Worm (Caenorhabditis elegans): ENCODE measurements around the gene F09D12.2.

DNA sequence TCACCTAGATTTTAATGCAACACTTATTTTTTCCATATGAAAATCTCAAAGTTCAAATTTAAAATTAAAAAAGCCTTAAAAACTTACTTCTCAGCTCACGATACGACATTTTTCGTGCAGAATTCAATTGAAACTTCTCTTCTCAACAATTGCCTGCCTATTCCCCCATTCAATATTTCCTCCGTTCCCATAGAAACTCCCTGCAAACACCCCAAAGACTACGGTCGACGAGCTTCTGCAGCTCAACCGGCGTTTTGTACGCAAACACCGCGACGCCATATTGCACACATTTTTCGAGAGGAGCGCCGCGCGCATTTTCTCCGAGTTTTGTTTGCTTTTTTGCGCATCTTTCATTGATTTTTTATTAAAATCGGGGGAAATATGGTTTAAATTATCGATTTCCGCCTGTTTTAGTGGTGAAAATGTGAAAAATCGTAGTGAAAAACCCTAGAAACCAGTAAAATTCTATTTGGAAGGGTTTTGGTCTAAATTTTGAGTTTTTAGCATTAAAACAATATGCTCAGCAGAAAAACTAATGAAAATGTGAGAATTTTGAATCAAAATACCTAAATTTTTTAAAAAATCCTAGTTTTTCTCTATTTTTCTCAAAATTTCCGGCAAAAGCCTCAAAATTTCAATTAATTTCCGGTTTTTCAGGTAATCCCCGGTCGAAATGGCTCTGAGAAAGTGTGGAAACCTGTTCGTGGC lies 44.8 kb downstream of the F09D12.2 start, which contains the start of the genes dyf-3 and pdhb-1:
- TF ChIP-seq W03F9.2 (tag; optimal IDR thresholded peaks at IDR 0.05), result no peak
- no peak for TF ChIP-seq him-1 (tag; optimal IDR thresholded peaks at IDR 0.05)
- no peak for TF ChIP-seq dao-5 (tag; optimal IDR thresholded peaks at IDR 0.05)

All from whole organism, L4/young adult.